Worm (Caenorhabditis elegans): ENCODE results near the gene ceh-82.

ce11 chrII:1759602-1760001 is 27.6 kb downstream of the ceh-82 start, which contains the start of gene F36H5.18:
- TF ChIP-seq elt-2 (tag; optimal IDR thresholded peaks at IDR 0.05) = no peak
- no peak for TF ChIP-seq nhr-77 (tag; optimal IDR thresholded peaks at IDR 0.05)
- TF ChIP-seq ceh-82 (tag; optimal IDR thresholded peaks at IDR 0.05) = no peak
- TF ChIP-seq nhr-28 (tag; optimal IDR thresholded peaks at IDR 0.05) = no peak
- TF ChIP-seq zip-4 (GFP tag; optimal IDR thresholded peaks at IDR 0.05) = no peak

Data from whole organism, L1 larva.